ENCODE assay signal across 4 fruit fly cellular contexts in genomic region chr3L:13022854-13023560, dm6.
TF ChIP-seq lines count a peak whose summit lies in the region.

TSS of gene RpS12 (plus strand) at chr3L:13023352.

TF ChIP-seq in whole organism, adult, 20 proteins besides CTCF, POLR2A, EP300 and RAD21 (continued from another document):
- peak; percentile 70 for TF ChIP-seq CG12768 (GFP tag; optimal IDR thresholded peaks at IDR 0.05; lab: Kevin White, UChicago)
- TF ChIP-seq CG1620 (GFP tag; optimal IDR thresholded peaks at IDR 0.05; lab: Kevin White, UChicago): peak; percentile 92

TF ChIP-seq in whole organism, embryonic, 481 proteins besides CTCF, POLR2A, EP300 and RAD21 (continued from another document and continues in another):
- TF ChIP-seq CG2875 (GFP tag; optimal IDR thresholded peaks at IDR 0.05; lab: Kevin White, UChicago) (peak; percentile 66), CG10462 (GFP tag; optimal IDR thresholded peaks at IDR 0.05; lab: Kevin White, UChicago) (peak; percentile 53), ato (GFP tag; IDR thresholded peaks at IDR 0.05; lab: Robert Waterston, UW; ENCODE audit: partially characterized antibody) (peak; percentile 85), Scr (GFP tag; IDR thresholded peaks at IDR 0.05; lab: Robert Waterston, UW; ENCODE audit: partially characterized antibody) (peak; percentile 78), CG11504 (tag; optimal IDR thresholded peaks at IDR 0.05; lab: Kevin White, UChicago) (peak; percentile 59), az2 (GFP tag; optimal IDR thresholded peaks at IDR 0.05; lab: Kevin White, UChicago) (peak; percentile 48), MTF-1 (GFP tag; optimal IDR thresholded peaks at IDR 0.05; lab: Kevin White, UChicago; ENCODE audit: borderline replicate concordance) (peak; percentile 94), kni (GFP tag; optimal IDR thresholded peaks at IDR 0.05; lab: Kevin White, UChicago) (peak; percentile 22), dpn (GFP tag; optimal IDR thresholded peaks at IDR 0.05; lab: Kevin White, UChicago) (peak; percentile 50 to 85), NC2β (GFP tag; optimal IDR thresholded peaks at IDR 0.05; lab: Kevin White, UChicago) (peak; percentile 97), Bteb2 (GFP tag; optimal IDR thresholded peaks at IDR 0.05; lab: Kevin White, UChicago) (peak; percentile 60), tll (GFP tag; optimal IDR thresholded peaks at IDR 0.05; lab: Kevin White, UChicago) (no peak), Oaz (GFP tag; IDR thresholded peaks at IDR 0.05; lab: Robert Waterston, UW) (peak; percentile 72), CG8478 (optimal IDR thresholded peaks at IDR 0.05; lab: Kevin White, UChicago) (no peak), wek (GFP tag; optimal IDR thresholded peaks at IDR 0.05; lab: Kevin White, UChicago) (peak; percentile 88), peb (GFP tag; IDR thresholded peaks at IDR 0.05; lab: Robert Waterston, UW) (0 out of 2 replicates have a peak, but pooled peaks have one; percentile 21), CG1529 (GFP tag; optimal IDR thresholded peaks at IDR 0.05; lab: Kevin White, UChicago) (peak; percentile 2), bowl (GFP tag; IDR thresholded peaks at IDR 0.05; lab: Robert Waterston, UW) (peak; percentile 54; the same call in 1 of the 2 replicates), bab2 (GFP tag; optimal IDR thresholded peaks at IDR 0.05; lab: Kevin White, UChicago) (peak; percentile 72), CG8359 (GFP tag; optimal IDR thresholded peaks at IDR 0.05; lab: Kevin White, UChicago; ENCODE audit: borderline replicate concordance) (peak; percentile 55), Atf3 (GFP tag; optimal IDR thresholded peaks at IDR 0.05; lab: Kevin White, UChicago) (peak; percentile 81), CG10274 (GFP tag; optimal IDR thresholded peaks at IDR 0.05; lab: Kevin White, UChicago) (peak; percentile 63), CG13775 (GFP tag; optimal IDR thresholded peaks at IDR 0.05; lab: Kevin White, UChicago) (peak; percentile 82), CG9727 (GFP tag; optimal IDR thresholded peaks at IDR 0.05; lab: Kevin White, UChicago) (peak; percentile 77), dan (GFP tag; IDR thresholded peaks at IDR 0.05; lab: Robert Waterston, UW) (no peak), CG12299 (tag; optimal IDR thresholded peaks at IDR 0.05; lab: Kevin White, UChicago) (peak; percentile 60), CG5245 (GFP tag; optimal IDR thresholded peaks at IDR 0.05; lab: Kevin White, UChicago) (peak; percentile 27), repo (GFP tag; optimal IDR thresholded peaks at IDR 0.05; lab: Kevin White, UChicago) (peak; percentile 72), pita (GFP tag; optimal IDR thresholded peaks at IDR 0.05; lab: Kevin White, UChicago) (no peak), CG10209 (GFP tag; optimal IDR thresholded peaks at IDR 0.05; lab: Kevin White, UChicago) (peak; percentile 79), CG14965 (GFP tag; optimal IDR thresholded peaks at IDR 0.05; lab: Kevin White, UChicago; ENCODE audit: borderline replicate concordance) (peak; percentile 44), toy (GFP tag; IDR thresholded peaks at IDR 0.05; lab: Robert Waterston, UW) (peak; percentile 64; the same call in 1 of the 2 replicates), lbe (GFP tag; optimal IDR thresholded peaks at IDR 0.05; lab: Kevin White, UChicago) (peak; percentile 67), B-H2 (GFP tag; optimal IDR thresholded peaks at IDR 0.05; lab: Kevin White, UChicago) (peak; percentile 89), pros (GFP tag; optimal IDR thresholded peaks at IDR 0.05; lab: Kevin White, UChicago) (no peak), ERR (GFP tag; optimal IDR thresholded peaks at IDR 0.05; lab: Kevin White, UChicago) (peak; percentile 80), onecut (GFP tag; IDR thresholded peaks at IDR 0.05; lab: Robert Waterston, UW) (peak; percentile 83), dati (GFP tag; IDR thresholded peaks at IDR 0.05; lab: Robert Waterston, UW) (peak; percentile 20; the same call in 1 of the 2 replicates), CG11093 (GFP tag; IDR thresholded peaks at IDR 0.05; lab: Robert Waterston, UW) (no peak), hkb (optimal IDR thresholded peaks at IDR 0.05; lab: Kevin White, UChicago) (no peak), hkb (GFP tag; IDR thresholded peaks at IDR 0.05; lab: Robert Waterston, UW) (peak; percentile 76)

TF ChIP-seq in whole organism, prepupa, 60 proteins besides CTCF, POLR2A, EP300 and RAD21 (continued from another document):
- no peak; the same call in 2 of the 3 replicates for TF ChIP-seq CG8119 (GFP tag; IDR thresholded peaks at IDR 0.05; lab: Robert Waterston, UW)
- no peak for TF ChIP-seq dsx (GFP tag; optimal IDR thresholded peaks at IDR 0.05; lab: Kevin White, UChicago; ENCODE audit: poor library complexity, severe bottlenecking)
- TF ChIP-seq CG11902 (GFP tag; optimal IDR thresholded peaks at IDR 0.05; lab: Kevin White, UChicago): no peak
- TF ChIP-seq CG3919 (GFP tag; optimal IDR thresholded peaks at IDR 0.05; lab: Kevin White, UChicago): peak; percentile 77
- peak; percentile 44 for TF ChIP-seq acj6 (GFP tag; optimal IDR thresholded peaks at IDR 0.05; lab: Kevin White, UChicago)
- peak; percentile 36 for TF ChIP-seq CG3032 (tag; optimal IDR thresholded peaks at IDR 0.05; lab: Kevin White, UChicago)
- TF ChIP-seq Hr4 (GFP tag; optimal IDR thresholded peaks at IDR 0.05; lab: Kevin White, UChicago): peak; percentile 53
- TF ChIP-seq CG10669 (GFP tag; optimal IDR thresholded peaks at IDR 0.05; lab: Kevin White, UChicago): peak; percentile 40
- peak; percentile 26 for TF ChIP-seq spab (GFP tag; optimal IDR thresholded peaks at IDR 0.05; lab: Kevin White, UChicago)
- peak; percentile 40 for TF ChIP-seq Blimp-1 (GFP tag; optimal IDR thresholded peaks at IDR 0.05; lab: Kevin White, UChicago)
- peak; percentile 46 for TF ChIP-seq CG7368 (GFP tag; optimal IDR thresholded peaks at IDR 0.05; lab: Kevin White, UChicago)
- peak; percentile 57 for TF ChIP-seq OdsH (GFP tag; optimal IDR thresholded peaks at IDR 0.05; lab: Kevin White, UChicago)
- no peak for TF ChIP-seq Eip93F (GFP tag; optimal IDR thresholded peaks at IDR 0.05; lab: Kevin White, UChicago)
- TF ChIP-seq CG8319 (GFP tag; optimal IDR thresholded peaks at IDR 0.05; lab: Kevin White, UChicago): peak; percentile 44
- TF ChIP-seq CG15336 (GFP tag; IDR thresholded peaks at IDR 0.05; lab: Robert Waterston, UW): no peak
- peak; percentile 77 for TF ChIP-seq cyc (GFP tag; optimal IDR thresholded peaks at IDR 0.05; lab: Kevin White, UChicago)
- TF ChIP-seq CG16779 (tag; optimal IDR thresholded peaks at IDR 0.05; lab: Kevin White, UChicago): peak; percentile 12
- TF ChIP-seq CG31627 (GFP tag; optimal IDR thresholded peaks at IDR 0.05; lab: Kevin White, UChicago): peak; percentile 77
- TF ChIP-seq Eip75B (GFP tag; optimal IDR thresholded peaks at IDR 0.05; lab: Kevin White, UChicago): peak; percentile 27
- TF ChIP-seq Sox102F (GFP tag; optimal IDR thresholded peaks at IDR 0.05; lab: Kevin White, UChicago): peak; percentile 68
- peak; percentile 63 for TF ChIP-seq CG34406 (GFP tag; optimal IDR thresholded peaks at IDR 0.05; lab: Kevin White, UChicago)
- peak; percentile 69 for TF ChIP-seq CG10631 (GFP tag; optimal IDR thresholded peaks at IDR 0.05; lab: Kevin White, UChicago)
- TF ChIP-seq Hr39 (GFP tag; optimal IDR thresholded peaks at IDR 0.05; lab: Kevin White, UChicago): peak; percentile 75
- peak; percentile 7 for TF ChIP-seq fd59A (GFP tag; optimal IDR thresholded peaks at IDR 0.05; lab: Kevin White, UChicago)
- peak; percentile 47 for TF ChIP-seq CG6792 (GFP tag; optimal IDR thresholded peaks at IDR 0.05; lab: Kevin White, UChicago)
- peak; percentile 81 for TF ChIP-seq Eip78C (GFP tag; lab: Kevin White, UChicago)
- peak; percentile 51 for TF ChIP-seq CG1621 (tag; optimal IDR thresholded peaks at IDR 0.05; lab: Kevin White, UChicago)
- peak; percentile 0 for TF ChIP-seq CG6276 (GFP tag; optimal IDR thresholded peaks at IDR 0.05; lab: Kevin White, UChicago)
- peak; percentile 22 for TF ChIP-seq Ets96B (tag; optimal IDR thresholded peaks at IDR 0.05; lab: Kevin White, UChicago)
- peak; percentile 78 for TF ChIP-seq esn (GFP tag; optimal IDR thresholded peaks at IDR 0.05; lab: Kevin White, UChicago)
- TF ChIP-seq lz (GFP tag; optimal IDR thresholded peaks at IDR 0.05; lab: Kevin White, UChicago): peak; percentile 79
- TF ChIP-seq CG32006 (GFP tag; optimal IDR thresholded peaks at IDR 0.05; lab: Kevin White, UChicago): peak; percentile 48
- TF ChIP-seq vri (GFP tag; optimal IDR thresholded peaks at IDR 0.05; lab: Kevin White, UChicago): peak; percentile 74
- no peak for TF ChIP-seq Hr38 (GFP tag; optimal IDR thresholded peaks at IDR 0.05; lab: Kevin White, UChicago)
- peak; percentile 63 for TF ChIP-seq CG9139 (GFP tag; optimal IDR thresholded peaks at IDR 0.05; lab: Kevin White, UChicago)
- TF ChIP-seq eg (GFP tag; IDR thresholded peaks at IDR 0.05; lab: Robert Waterston, UW): peak; percentile 47
- TF ChIP-seq fkh (GFP tag; optimal IDR thresholded peaks at IDR 0.05; lab: Kevin White, UChicago): peak; percentile 25
- TF ChIP-seq pdm3 (GFP tag; optimal IDR thresholded peaks at IDR 0.05; lab: Kevin White, UChicago): peak; percentile 63
- TF ChIP-seq fd85E (GFP tag; optimal IDR thresholded peaks at IDR 0.05; lab: Kevin White, UChicago): peak; percentile 79
- TF ChIP-seq dac (GFP tag; optimal IDR thresholded peaks at IDR 0.05; lab: Kevin White, UChicago): peak; percentile 3
- peak; percentile 59 for TF ChIP-seq CG8632 (GFP tag; optimal IDR thresholded peaks at IDR 0.05; lab: Kevin White, UChicago)

TF ChIP-seq in whole organism, wandering third instar larva, 38 proteins besides CTCF, POLR2A, EP300 and RAD21 (continued from another document):
- peak; percentile 87 for TF ChIP-seq N (GFP tag; optimal IDR thresholded peaks at IDR 0.05; lab: Kevin White, UChicago)
- TF ChIP-seq brk (GFP tag; optimal IDR thresholded peaks at IDR 0.05; lab: Kevin White, UChicago): peak; percentile 56
- TF ChIP-seq br (GFP tag; optimal IDR thresholded peaks at IDR 0.05; lab: Kevin White, UChicago): peak; percentile 57
- peak; percentile 71 for TF ChIP-seq Hnf4 (GFP tag; optimal IDR thresholded peaks at IDR 0.05; lab: Kevin White, UChicago)
- TF ChIP-seq tai (GFP tag; optimal IDR thresholded peaks at IDR 0.05; lab: Kevin White, UChicago): peak; percentile 70
- peak; percentile 57 for TF ChIP-seq Mio (GFP tag; optimal IDR thresholded peaks at IDR 0.05; lab: Kevin White, UChicago)
- peak; percentile 61 for TF ChIP-seq woc (GFP tag; optimal IDR thresholded peaks at IDR 0.05; lab: Kevin White, UChicago)
- peak; percentile 58 for TF ChIP-seq h (GFP tag; optimal IDR thresholded peaks at IDR 0.05; lab: Kevin White, UChicago)
- peak; percentile 81 for TF ChIP-seq dmrt93B (GFP tag; optimal IDR thresholded peaks at IDR 0.05; lab: Kevin White, UChicago)
- peak; percentile 56 for TF ChIP-seq psq (GFP tag; optimal IDR thresholded peaks at IDR 0.05; lab: Kevin White, UChicago)
- TF ChIP-seq Rel (GFP tag; optimal IDR thresholded peaks at IDR 0.05; lab: Kevin White, UChicago): no peak
- TF ChIP-seq Rel (tag; optimal IDR thresholded peaks at IDR 0.05; lab: Kevin White, UChicago): peak; percentile 39
- peak; percentile 79 for TF ChIP-seq rgr (GFP tag; optimal IDR thresholded peaks at IDR 0.05; lab: Kevin White, UChicago)
- peak; percentile 18 for TF ChIP-seq Hr78 (GFP tag; optimal IDR thresholded peaks at IDR 0.05; lab: Kevin White, UChicago)
- no peak for TF ChIP-seq lola (GFP tag; optimal IDR thresholded peaks at IDR 0.05; lab: Kevin White, UChicago)
